Worm (Caenorhabditis elegans) whole organism, late embryonic: ENCODE results near the gene F16B12.1.

Experiments
- C38D4.7 ChIP-seq: fragments of 200-800 bp; sonication (Bioruptor generic); optimal IDR thresholded peaks from 2 replicates; lab custom pipeline; 2018; ENCODE audit warnings: mild to moderate bottlenecking, missing genetic modification characterization, moderate library complexity, missing compliant biosample characterization
- F13H6.1 ChIP-seq: sonication (generic microtip); optimal IDR thresholded peaks from 2 replicates; lab custom pipeline; 2016; ENCODE audit warnings: missing genetic modification characterization, missing compliant biosample characterization
- K02D7.2 ChIP-seq: sonication (generic microtip); optimal IDR thresholded peaks from 2 replicates; lab custom pipeline; 2017; ENCODE audit warnings: mild to moderate bottlenecking, missing genetic modification characterization, missing compliant biosample characterization
- T23F11.4 ChIP-seq: fragments of 200-800 bp; sonication (Bioruptor generic); optimal IDR thresholded peaks from 2 replicates; lab custom pipeline; 2018; ENCODE audit warnings: mild to moderate bottlenecking, missing genetic modification characterization, missing compliant biosample characterization
- ahr-1 ChIP-seq: sonication (generic microtip); optimal IDR thresholded peaks from 2 replicates; lab custom pipeline; 2016; ENCODE audit warnings: missing genetic modification characterization, missing compliant biosample characterization
- ama-1 ChIP-seq: fragments of 150-350 bp; optimal IDR thresholded peaks from 2 replicates; lab custom pipeline; 2014
- ceh-14 ChIP-seq: sonication (generic microtip); optimal IDR thresholded peaks from 2 replicates; lab custom pipeline; 2016; ENCODE audit warnings: missing genotype, missing genetic modification characterization, missing compliant biosample characterization
- ceh-19 ChIP-seq: fragments of 200-800 bp; sonication (Bioruptor generic); optimal IDR thresholded peaks from 2 replicates; lab custom pipeline; 2018; ENCODE audit warnings: mild to moderate bottlenecking, missing genetic modification characterization, missing compliant biosample characterization
- ceh-2 ChIP-seq: sonication (generic microtip); optimal IDR thresholded peaks from 2 replicates; lab custom pipeline; 2016; ENCODE audit warnings: missing genotype, missing genetic modification characterization, missing compliant biosample characterization
- ceh-22 ChIP-seq: sonication (generic microtip); optimal IDR thresholded peaks from 2 replicates; lab custom pipeline; 2017; ENCODE audit warnings: missing biosample characterization, missing genetic modification characterization
- ceh-24 ChIP-seq: sonication (generic microtip); optimal IDR thresholded peaks from 2 replicates; lab custom pipeline; 2016; ENCODE audit warnings: mild to moderate bottlenecking, missing genetic modification characterization, missing compliant biosample characterization
- ceh-30 ChIP-seq: fragments of 150-350 bp; optimal IDR thresholded peaks from 2 replicates; lab custom pipeline; 2014; ENCODE audit warnings: missing biosample characterization, missing genetic modification characterization
- ceh-31 ChIP-seq: sonication (generic microtip); optimal IDR thresholded peaks from 2 replicates; lab custom pipeline; 2016; ENCODE audit warnings: missing genetic modification characterization, missing compliant biosample characterization
- ceh-34 ChIP-seq: sonication (generic microtip); optimal IDR thresholded peaks from 2 replicates; lab custom pipeline; 2016; ENCODE audit warnings: mild to moderate bottlenecking, missing genetic modification characterization, missing compliant biosample characterization
- ceh-45 ChIP-seq: fragments of 200-800 bp; sonication (Bioruptor generic); IDR thresholded peaks from 2 replicates; pipeline ENCODE4 v1.3.6; 2022; ENCODE audit warnings: missing genetic modification reagents, missing genetic modification characterization, missing compliant biosample characterization
- ceh-48 ChIP-seq: sonication (generic microtip); optimal IDR thresholded peaks from 2 replicates; lab custom pipeline; 2016; ENCODE audit warnings: missing genetic modification characterization, inconsistent platforms, missing compliant biosample characterization
- ceh-6 ChIP-seq: fragments of 200-800 bp; sonication (Bioruptor generic); optimal IDR thresholded peaks from 2 replicates; lab custom pipeline; 2018; ENCODE audit warnings: mild to moderate bottlenecking, missing genetic modification characterization, missing compliant biosample characterization
- ceh-9 ChIP-seq: sonication (generic microtip); optimal IDR thresholded peaks from 2 replicates; lab custom pipeline; 2016; ENCODE audit warnings: mild to moderate bottlenecking, missing genetic modification characterization, inconsistent platforms, missing compliant biosample characterization
- che-1 ChIP-seq: sonication (generic microtip); optimal IDR thresholded peaks from 2 replicates; lab custom pipeline; 2016; ENCODE audit warnings: mild to moderate bottlenecking, missing genetic modification characterization, missing compliant biosample characterization
- dve-1 ChIP-seq: sonication (generic microtip); optimal IDR thresholded peaks from 2 replicates; lab custom pipeline; 2017; ENCODE audit warnings: antibody characterized with exemption, mild to moderate bottlenecking, missing genetic modification characterization, missing compliant biosample characterization
- elt-4 ChIP-seq: sonication (generic microtip); optimal IDR thresholded peaks from 2 replicates; lab custom pipeline; 2016; ENCODE audit warnings: missing genetic modification characterization, missing compliant biosample characterization
- ets-4 ChIP-seq: sonication (generic microtip); optimal IDR thresholded peaks from 2 replicates; lab custom pipeline; 2016; ENCODE audit warnings: missing genetic modification characterization, missing compliant biosample characterization
- eyg-1 ChIP-seq: sonication (generic microtip); optimal IDR thresholded peaks from 2 replicates; lab custom pipeline; 2016; ENCODE audit warnings: missing genotype, missing genetic modification characterization, missing compliant biosample characterization
- fax-1 ChIP-seq: sonication (generic microtip); optimal IDR thresholded peaks from 2 replicates; lab custom pipeline; 2016; ENCODE audit warnings: missing genotype, missing genetic modification characterization, missing compliant biosample characterization
- fkh-6 ChIP-seq: sonication (generic microtip); optimal IDR thresholded peaks from 2 replicates; lab custom pipeline; 2016; ENCODE audit warnings: missing genetic modification characterization, missing compliant biosample characterization
- gmeb-2 ChIP-seq: sonication (generic microtip); optimal IDR thresholded peaks from 2 replicates; lab custom pipeline; 2016; ENCODE audit warnings: missing genetic modification characterization, inconsistent platforms, missing compliant biosample characterization
- hlh-13 ChIP-seq: fragments of 200-800 bp; sonication (Bioruptor generic); optimal IDR thresholded peaks from 2 replicates; lab custom pipeline; 2018; ENCODE audit warnings: mild to moderate bottlenecking, missing genetic modification characterization, missing compliant biosample characterization
- hlh-15 ChIP-seq: sonication (generic microtip); optimal IDR thresholded peaks from 2 replicates; lab custom pipeline; 2016; ENCODE audit warnings: missing genetic modification characterization, missing compliant biosample characterization
- hlh-30 ChIP-seq: sonication (generic microtip); optimal IDR thresholded peaks from 2 replicates; lab custom pipeline; 2017; ENCODE audit warnings: antibody characterized with exemption, missing genetic modification characterization, missing compliant biosample characterization; ENCODE audit not compliant: insufficient read depth
- hlh-8 ChIP-seq: sonication (generic microtip); optimal IDR thresholded peaks from 2 replicates; lab custom pipeline; 2016; ENCODE audit warnings: missing genotype, missing genetic modification characterization, missing compliant biosample characterization
- lin-11 ChIP-seq: fragments of 200-800 bp; sonication (Bioruptor generic); optimal IDR thresholded peaks from 2 replicates; lab custom pipeline; 2018; ENCODE audit warnings: mild to moderate bottlenecking, missing genetic modification characterization, missing compliant biosample characterization
- madf-2 ChIP-seq: sonication (generic microtip); optimal IDR thresholded peaks from 2 replicates; lab custom pipeline; 2017; ENCODE audit warnings: missing genetic modification characterization, missing compliant biosample characterization
- mec-3 ChIP-seq: sonication (generic microtip); optimal IDR thresholded peaks from 2 replicates; lab custom pipeline; 2016; ENCODE audit warnings: borderline replicate concordance, missing genetic modification characterization, missing compliant biosample characterization
- nfya-1 ChIP-seq: sonication (generic microtip); optimal IDR thresholded peaks from 2 replicates; lab custom pipeline; 2017; ENCODE audit warnings: missing genetic modification characterization, mild to moderate bottlenecking, missing compliant biosample characterization, antibody characterized with exemption, moderate library complexity
- npax-4 ChIP-seq: sonication (generic microtip); optimal IDR thresholded peaks from 2 replicates; lab custom pipeline; 2016; ENCODE audit warnings: missing genetic modification characterization, missing compliant biosample characterization
- odd-2 ChIP-seq: sonication (generic microtip); optimal IDR thresholded peaks from 2 replicates; lab custom pipeline; 2017; ENCODE audit warnings: antibody characterized with exemption, mild to moderate bottlenecking, missing genetic modification characterization, missing compliant biosample characterization
- pag-3 ChIP-seq: sonication (generic microtip); optimal IDR thresholded peaks from 2 replicates; lab custom pipeline; 2016; ENCODE audit warnings: missing compliant biosample characterization, missing genetic modification characterization, borderline replicate concordance
- pax-1 ChIP-seq: fragments of 150-350 bp; optimal IDR thresholded peaks from 2 replicates; lab custom pipeline; 2014; ENCODE audit warnings: missing biosample characterization, missing genetic modification characterization
- pha-2 ChIP-seq: sonication (generic microtip); optimal IDR thresholded peaks from 2 replicates; lab custom pipeline; 2017; ENCODE audit warnings: mild to moderate bottlenecking, missing genetic modification characterization, missing compliant biosample characterization
- pha-4 ChIP-seq: fragments of 150-350 bp; optimal IDR thresholded peaks from 2 replicates; lab custom pipeline; 2018; ENCODE audit warnings: missing biosample characterization, missing genetic modification reagents, missing genetic modification characterization
- pqm-1 ChIP-seq: sonication (generic microtip); optimal IDR thresholded peaks from 2 replicates; lab custom pipeline; 2016; ENCODE audit warnings: missing genetic modification characterization, missing compliant biosample characterization
- pros-1 ChIP-seq: fragments of 150-350 bp; optimal IDR thresholded peaks from 2 replicates; lab custom pipeline; 2014; ENCODE audit warnings: missing biosample characterization, missing genetic modification reagents, missing genetic modification characterization
- ref-2 ChIP-seq: sonication (generic microtip); optimal IDR thresholded peaks from 2 replicates; lab custom pipeline; 2016; ENCODE audit warnings: missing genetic modification characterization, missing compliant biosample characterization
- rnt-1 ChIP-seq: sonication (generic microtip); optimal IDR thresholded peaks from 2 replicates; lab custom pipeline; 2016; ENCODE audit warnings: missing genetic modification characterization, missing compliant biosample characterization
- sdc-2 ChIP-seq: sonication (generic microtip); optimal IDR thresholded peaks from 2 replicates; lab custom pipeline; 2016; ENCODE audit warnings: missing genotype, missing genetic modification characterization, missing compliant biosample characterization
- sox-2 ChIP-seq: fragments of 200-800 bp; sonication (Bioruptor generic); IDR thresholded peaks from 2 replicates; pipeline ENCODE4 v1.3.6; 2022; ENCODE audit warnings: missing genetic modification reagents, missing genetic modification characterization, missing compliant biosample characterization
- sox-4 ChIP-seq: sonication (generic microtip); optimal IDR thresholded peaks from 2 replicates; lab custom pipeline; 2017; ENCODE audit warnings: mild to moderate bottlenecking, missing genetic modification characterization, inconsistent platforms, missing compliant biosample characterization
- tbx-2 ChIP-seq: sonication (generic microtip); optimal IDR thresholded peaks from 2 replicates; lab custom pipeline; 2016; ENCODE audit warnings: missing genetic modification characterization, missing compliant biosample characterization
- unc-3 ChIP-seq, 2 experiments: fragments of 200-800 bp in 1 of 2; sonication (Bioruptor generic) in 1 of 2; sonication (generic microtip) in 1 of 2; conservative IDR thresholded peaks in 1 of 2; optimal IDR thresholded peaks in 1 of 2; 2 replicates each; pipeline versions ENCODE4 v1.3.6 to Lab custom; 2016 to 2022; ENCODE audit warnings: missing compliant biosample characterization in 2 of 2, missing genetic modification characterization in 2 of 2, missing genetic modification reagents in 1 of 2
- unc-42 ChIP-seq: sonication (generic microtip); optimal IDR thresholded peaks from 2 replicates; lab custom pipeline; 2016; ENCODE audit warnings: missing genotype, missing genetic modification characterization, missing compliant biosample characterization
- unc-86 ChIP-seq: sonication (generic microtip); optimal IDR thresholded peaks from 2 replicates; lab custom pipeline; 2016; ENCODE audit warnings: missing genetic modification characterization, missing compliant biosample characterization
- zip-5 ChIP-seq: sonication (generic microtip); optimal IDR thresholded peaks from 2 replicates; lab custom pipeline; 2016; ENCODE audit warnings: missing genetic modification characterization, missing compliant biosample characterization
- ztf-16 ChIP-seq: sonication (generic microtip); optimal IDR thresholded peaks from 2 replicates; lab custom pipeline; 2017; ENCODE audit warnings: missing genetic modification characterization, missing compliant biosample characterization

Gene F16B12.1

DNA sequence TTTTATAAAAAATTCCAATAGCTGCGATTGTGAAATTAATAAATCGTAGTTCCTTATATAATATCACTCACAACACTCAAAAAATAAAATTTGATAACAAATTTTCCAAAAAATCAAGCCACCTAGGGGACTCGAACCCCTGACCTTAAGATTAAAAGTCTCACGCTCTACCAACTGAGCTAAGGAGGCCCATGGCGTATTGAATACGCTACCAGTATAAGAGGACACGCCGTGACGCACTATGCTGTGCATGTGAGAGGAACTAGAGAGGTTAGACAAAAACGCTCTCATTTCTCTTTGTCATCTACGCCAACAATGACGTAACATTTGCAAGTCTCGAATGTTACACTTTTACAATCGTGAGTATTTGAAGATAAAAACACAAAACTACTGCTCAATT, 21.5 kb upstream of the F16B12.1 start:
- TF ChIP-seq ceh-2 (tag; lab: Kevin White, UChicago) (peak; percentile 82), pha-4 (tag; lab: Kevin White, UChicago) (no peak), sox-4 (tag; lab: Kevin White, UChicago) (peak; percentile 90), pros-1 (tag; lab: Kevin White, UChicago) (peak; percentile 50), npax-4 (tag; lab: Kevin White, UChicago) (peak; percentile 87), hlh-15 (peak; percentile 78), fax-1 (tag; lab: Kevin White, UChicago) (peak; percentile 90), unc-42 (tag; lab: Kevin White, UChicago) (peak; percentile 73), mec-3 (tag; lab: Kevin White, UChicago) (peak; percentile 40), K02D7.2 (peak; percentile 87), sox-2 (GFP tag; lab: Robert Waterston, UW) (peak; percentile 94), rnt-1 (peak; percentile 96), tbx-2 (peak; percentile 92), ref-2 (tag; lab: Kevin White, UChicago) (peak; percentile 93), T23F11.4 (GFP tag; lab: Kevin White, UChicago) (peak; percentile 87), gmeb-2 (peak; percentile 89), ceh-14 (tag; lab: Kevin White, UChicago) (peak; percentile 90), unc-3 (GFP tag; conservative IDR thresholded peaks at IDR 0.05; lab: Robert Waterston, UW) (peak; percentile 94), unc-3 (tag; optimal IDR thresholded peaks at IDR 0.05; lab: Kevin White, UChicago) (peak; percentile 91), pag-3 (tag; lab: Kevin White, UChicago) (peak; percentile 89), madf-2 (tag; lab: Kevin White, UChicago) (peak; percentile 95), fkh-6 (tag; lab: Kevin White, UChicago) (peak; percentile 91), ceh-48 (tag; lab: Kevin White, UChicago) (peak; percentile 85), ceh-22 (tag; lab: Kevin White, UChicago) (no peak), ceh-34 (tag; lab: Kevin White, UChicago) (peak; percentile 95), ceh-9 (tag; lab: Kevin White, UChicago) (peak; percentile 94), ahr-1 (tag; lab: Kevin White, UChicago) (peak; percentile 87), hlh-13 (GFP tag; lab: Kevin White, UChicago) (peak; percentile 81), C38D4.7 (GFP tag; lab: Kevin White, UChicago) (peak; percentile 90), zip-5 (tag; lab: Kevin White, UChicago) (peak; percentile 80), ceh-24 (tag; lab: Kevin White, UChicago) (peak; percentile 77), odd-2 (tag; lab: Kevin White, UChicago) (peak; percentile 65), pax-1 (no peak), ceh-31 (tag; lab: Kevin White, UChicago) (peak; percentile 89), che-1 (tag; lab: Kevin White, UChicago) (peak; percentile 92), lin-11 (tag; lab: Kevin White, UChicago) (peak; percentile 91), pqm-1 (tag; lab: Kevin White, UChicago) (peak; percentile 90), hlh-30 (tag; lab: Kevin White, UChicago) (peak; percentile 81), ceh-45 (GFP tag; lab: Robert Waterston, UW) (peak; percentile 89), pha-2 (tag; lab: Kevin White, UChicago) (peak; percentile 93), ceh-6 (GFP tag; lab: Kevin White, UChicago) (peak; percentile 91), ztf-16 (tag; lab: Kevin White, UChicago) (peak; percentile 89), ceh-30 (tag; lab: Kevin White, UChicago) (peak; percentile 57), F13H6.1 (tag; lab: Kevin White, UChicago) (peak; percentile 91), nfya-1 (tag; lab: Kevin White, UChicago) (peak; percentile 81), ama-1 (lab: Kevin White, UChicago) (peak; percentile 61), sdc-2 (tag; lab: Kevin White, UChicago) (peak; percentile 91), hlh-8 (tag; lab: Kevin White, UChicago) (peak; percentile 81), ceh-19 (GFP tag; lab: Kevin White, UChicago) (peak; percentile 94), unc-86 (tag; lab: Kevin White, UChicago) (peak; percentile 90), elt-4 (tag; lab: Kevin White, UChicago) (no peak), eyg-1 (tag; lab: Kevin White, UChicago) (peak; percentile 92), ets-4 (tag; lab: Kevin White, UChicago) (peak; percentile 46), dve-1 (tag; lab: Kevin White, UChicago) (peak; percentile 91)
